Fruit fly (Drosophila melanogaster): Measurements from ENCODE around the gene CG18547.

CG18547 gene

dm6 chr3R:11979879-11980571 is at the start of gene CG18547:
CG18547 (minus strand) TSS chr3R:11980390.
- TF ChIP-seq insv (optimal IDR thresholded peaks at IDR 0.05) = no peak
- no peak for TF ChIP-seq Myc (optimal IDR thresholded peaks at IDR 0.05)
- TF ChIP-seq h (optimal IDR thresholded peaks at IDR 0.05) = no peak
- no peak for TF ChIP-seq ttk (optimal IDR thresholded peaks at IDR 0.05)
- TF ChIP-seq psq (optimal IDR thresholded peaks at IDR 0.05) = no peak
- no peak for TF ChIP-seq Sin3A (optimal IDR thresholded peaks at IDR 0.05)

DNA sequence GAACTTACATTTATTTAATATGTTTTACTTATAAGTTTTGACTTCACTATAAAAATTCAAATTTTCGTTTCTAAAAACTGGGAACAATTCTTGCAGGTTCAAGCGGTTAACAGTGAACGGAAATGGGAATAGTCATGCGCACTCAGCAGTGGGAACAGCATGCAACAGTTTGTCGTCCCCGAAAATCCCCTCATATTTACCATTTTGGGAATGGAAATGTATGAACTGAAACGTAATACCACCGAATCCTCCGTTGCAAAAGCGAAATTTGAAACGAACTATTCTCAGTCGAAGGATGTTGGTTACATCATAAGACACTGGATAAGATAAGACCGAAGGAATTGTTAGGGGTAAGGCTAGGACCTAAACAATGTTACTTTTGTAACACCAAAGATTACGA is 40.8 kb upstream of the CG18547 start:
- TF ChIP-seq psq (optimal IDR thresholded peaks at IDR 0.05) (no peak), h (optimal IDR thresholded peaks at IDR 0.05) (no peak), insv (optimal IDR thresholded peaks at IDR 0.05) (no peak), Myc (optimal IDR thresholded peaks at IDR 0.05) (no peak), ttk (optimal IDR thresholded peaks at IDR 0.05) (no peak), Sin3A (optimal IDR thresholded peaks at IDR 0.05) (no peak)

DNA sequence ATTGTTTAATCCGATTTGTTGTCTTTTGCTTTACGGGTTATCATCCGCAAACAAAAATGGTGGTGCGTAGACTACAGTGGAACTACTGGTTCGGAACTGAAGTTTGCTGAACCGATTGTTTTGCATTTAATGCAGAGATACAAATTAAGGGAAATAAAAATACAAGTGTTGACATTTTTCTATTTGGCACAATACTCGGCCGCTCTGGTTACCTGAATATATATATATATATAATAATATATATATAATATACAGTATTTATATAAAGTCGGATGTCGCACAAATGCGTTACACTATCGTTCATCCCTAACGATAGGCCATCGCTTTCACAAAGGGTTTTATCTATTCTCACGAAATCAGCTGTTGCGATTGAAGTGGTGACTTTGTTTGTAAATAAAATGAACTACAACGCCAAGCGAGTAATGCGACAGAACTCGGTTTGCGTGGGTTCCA is 36.7 kb upstream of the CG18547 start, which contains the start of the genes DCAF12 and Spt3:
DCAF12 (minus strand) TSS at position 204 of the 453 bp plus-strand sequence.
Spt3 (plus strand) TSS at position 329 of the 453 bp plus-strand sequence.
- no peak for TF ChIP-seq h (optimal IDR thresholded peaks at IDR 0.05)
- no peak for TF ChIP-seq insv (optimal IDR thresholded peaks at IDR 0.05)
- no peak for TF ChIP-seq Sin3A (optimal IDR thresholded peaks at IDR 0.05)
- TF ChIP-seq Myc (optimal IDR thresholded peaks at IDR 0.05) = no peak
- no peak for TF ChIP-seq ttk (optimal IDR thresholded peaks at IDR 0.05)
- TF ChIP-seq psq (optimal IDR thresholded peaks at IDR 0.05) = no peak

- TF ChIP-seq Myc (optimal IDR thresholded peaks at IDR 0.05) (no peak), psq (optimal IDR thresholded peaks at IDR 0.05) (no peak), insv (optimal IDR thresholded peaks at IDR 0.05) (no peak), ttk (optimal IDR thresholded peaks at IDR 0.05) (no peak), h (optimal IDR thresholded peaks at IDR 0.05) (no peak), Sin3A (optimal IDR thresholded peaks at IDR 0.05) (no peak)
Measured at dm6 chr3R:12010202-12010824, 30.1 kb upstream of the CG18547 start, which contains the start of the genes KLHL18 and GCC185. KLHL18 (minus strand) TSS chr3R:12010434. GCC185 (plus strand) TSS chr3R:12010772.

dm6 chr3R:12006417-12006816 is 26.2 kb upstream of the CG18547 start:
- TF ChIP-seq Sin3A (optimal IDR thresholded peaks at IDR 0.05) (no peak), Myc (optimal IDR thresholded peaks at IDR 0.05) (no peak), psq (optimal IDR thresholded peaks at IDR 0.05) (no peak), insv (optimal IDR thresholded peaks at IDR 0.05) (no peak), ttk (optimal IDR thresholded peaks at IDR 0.05) (no peak), h (optimal IDR thresholded peaks at IDR 0.05) (no peak)

- TF ChIP-seq h (optimal IDR thresholded peaks at IDR 0.05) = no peak
- no peak for TF ChIP-seq Myc (optimal IDR thresholded peaks at IDR 0.05)
- no peak for TF ChIP-seq Sin3A (optimal IDR thresholded peaks at IDR 0.05)
- TF ChIP-seq ttk (optimal IDR thresholded peaks at IDR 0.05) = no peak
- no peak for TF ChIP-seq psq (optimal IDR thresholded peaks at IDR 0.05)
- TF ChIP-seq insv (optimal IDR thresholded peaks at IDR 0.05) = no peak
Measured at dm6 chr3R:12005417-12005816, 25.2 kb upstream of the CG18547 start, which contains the start of gene Tk. Tk (minus strand) TSS chr3R:12005473.

dm6 chr3R:11999074-11999473 is 18.9 kb upstream of the CG18547 start, which contains the start of gene Ect3:
Ect3 (plus strand) TSS chr3R:11999278.
- TF ChIP-seq Sin3A (optimal IDR thresholded peaks at IDR 0.05) (no peak), psq (optimal IDR thresholded peaks at IDR 0.05) (no peak), Myc (optimal IDR thresholded peaks at IDR 0.05) (no peak), insv (optimal IDR thresholded peaks at IDR 0.05) (no peak), ttk (optimal IDR thresholded peaks at IDR 0.05) (no peak), h (optimal IDR thresholded peaks at IDR 0.05) (no peak)

- TF ChIP-seq Sin3A (optimal IDR thresholded peaks at IDR 0.05) = no peak
- TF ChIP-seq insv (optimal IDR thresholded peaks at IDR 0.05) = no peak
- TF ChIP-seq h (optimal IDR thresholded peaks at IDR 0.05) = no peak
- no peak for TF ChIP-seq psq (optimal IDR thresholded peaks at IDR 0.05)
- no peak for TF ChIP-seq Myc (optimal IDR thresholded peaks at IDR 0.05)
- no peak for TF ChIP-seq ttk (optimal IDR thresholded peaks at IDR 0.05)
Measured at dm6 chr3R:11998130-11998529, 17.9 kb upstream of the CG18547 start.

DNA sequence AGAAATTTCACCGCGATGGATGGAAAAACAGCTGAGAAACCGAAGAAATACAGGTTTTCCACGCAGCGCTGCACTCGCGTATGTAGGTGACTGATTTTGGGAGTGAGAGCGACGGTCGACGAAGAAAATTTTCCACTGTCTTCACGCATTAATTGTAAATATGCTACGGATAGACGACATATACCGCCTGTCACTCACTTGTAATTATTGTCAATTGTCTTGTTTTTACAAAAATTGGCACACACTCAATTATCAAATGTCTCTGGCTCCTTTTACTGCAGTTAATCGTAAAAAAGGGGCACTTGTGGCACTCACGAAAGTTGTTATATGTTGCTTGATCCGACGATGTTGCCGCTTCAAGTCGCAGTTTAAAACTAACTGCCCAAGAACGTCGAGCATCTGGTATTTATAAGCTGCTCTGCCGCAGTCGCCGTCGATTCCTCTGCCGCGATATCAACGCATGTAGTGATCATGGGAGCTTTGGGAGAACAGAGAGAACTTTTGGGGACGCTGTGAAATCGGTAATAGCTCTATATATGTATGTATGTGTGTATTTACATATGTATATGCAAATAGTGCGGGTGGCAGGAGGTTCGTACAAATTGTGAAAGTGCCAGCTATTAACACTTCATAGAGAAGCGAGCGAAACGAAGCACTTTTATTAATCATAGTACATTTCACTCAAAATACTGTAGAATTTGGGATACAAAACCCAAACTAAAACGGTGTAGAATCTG is 12.9 kb upstream of the CG18547 start, which contains the start of gene mfas:
mfas (minus strand) TSS at position 382 of the 737 bp plus-strand sequence.
- TF ChIP-seq h (optimal IDR thresholded peaks at IDR 0.05) (no peak), ttk (optimal IDR thresholded peaks at IDR 0.05) (no peak), insv (optimal IDR thresholded peaks at IDR 0.05) (no peak), Myc (optimal IDR thresholded peaks at IDR 0.05) (no peak), psq (optimal IDR thresholded peaks at IDR 0.05) (no peak), Sin3A (optimal IDR thresholded peaks at IDR 0.05) (no peak)

dm6 chr3R:11991538-11992164 is 11.5 kb upstream of the CG18547 start:
- TF ChIP-seq Sin3A (optimal IDR thresholded peaks at IDR 0.05) (no peak), psq (optimal IDR thresholded peaks at IDR 0.05) (no peak), insv (optimal IDR thresholded peaks at IDR 0.05) (no peak), ttk (optimal IDR thresholded peaks at IDR 0.05) (no peak), Myc (optimal IDR thresholded peaks at IDR 0.05) (no peak), h (optimal IDR thresholded peaks at IDR 0.05) (no peak)

dm6 chr3R:11989996-11990395 is 9.8 kb upstream of the CG18547 start:
- TF ChIP-seq insv (optimal IDR thresholded peaks at IDR 0.05) (no peak), h (optimal IDR thresholded peaks at IDR 0.05) (no peak), psq (optimal IDR thresholded peaks at IDR 0.05) (no peak), ttk (optimal IDR thresholded peaks at IDR 0.05) (no peak), Sin3A (optimal IDR thresholded peaks at IDR 0.05) (no peak), Myc (optimal IDR thresholded peaks at IDR 0.05) (no peak)
